Worm (Caenorhabditis elegans) whole organism, L4 larva: ENCODE results near the gene skr-16.
A peak's percentile ranks its signal among the peaks of the same experiment; 100 is the strongest.

Experiments used
- F10B5.3 ChIP-seq: sonication (generic microtip); optimal IDR thresholded peaks from 2 replicates; lab custom pipeline; 2016; ENCODE audit warnings: mild to moderate bottlenecking, missing genetic modification characterization, missing compliant biosample characterization
- F26F4.8 ChIP-seq: fragments of 200-800 bp; sonication (Bioruptor generic); conservative IDR thresholded peaks from 2 replicates; pipeline ENCODE4 v1.3.6; 2022; ENCODE audit warnings: missing genetic modification characterization, missing compliant biosample characterization
- F37D6.2 ChIP-seq: sonication (generic microtip); optimal IDR thresholded peaks from 2 replicates; lab custom pipeline; 2016; ENCODE audit warnings: mild to moderate bottlenecking, missing genetic modification characterization, missing compliant biosample characterization
- F44E2.7 ChIP-seq: fragments of 200-800 bp; sonication (Bioruptor generic); IDR thresholded peaks from 2 replicates; pipeline ENCODE4 v2.1.2; 2022; ENCODE audit warnings: missing genetic modification characterization, missing compliant biosample characterization
- Y105C5A.15 ChIP-seq: fragments of 200-800 bp; sonication (Bioruptor generic); IDR thresholded peaks from 2 replicates; pipeline ENCODE4 v1.3.6; 2022; ENCODE audit warnings: missing genetic modification characterization, missing compliant biosample characterization
- Y75B8A.6 ChIP-seq: fragments of 200-800 bp; sonication (Bioruptor generic); IDR thresholded peaks from 2 replicates; pipeline ENCODE4 v1.3.6; 2022; ENCODE audit warnings: missing genetic modification reagents, missing genetic modification characterization, missing compliant biosample characterization
- aha-1 ChIP-seq: fragments of 150-350 bp; peaks from one replicate; lab custom pipeline; 2014; ENCODE audit warnings: missing biosample characterization, missing genetic modification characterization
- ceh-82 ChIP-seq: sonication (generic microtip); optimal IDR thresholded peaks from 2 replicates; lab custom pipeline; 2017; ENCODE audit warnings: missing biosample characterization, missing genetic modification characterization
- cey-2 ChIP-seq: sonication (generic microtip); optimal IDR thresholded peaks from 3 replicates; lab custom pipeline; 2017; ENCODE audit warnings: missing genetic modification characterization, mild to moderate bottlenecking, missing compliant biosample characterization, antibody characterized with exemption, borderline replicate concordance; ENCODE audit not compliant: insufficient read depth
- daf-16 ChIP-seq, 3 experiments: sonication (generic microtip); optimal IDR thresholded peaks; 2 replicates each; lab custom pipeline; 2016 to 2017; ENCODE audit warnings: missing genetic modification characterization in 3 of 3, missing genetic modification reagents in 3 of 3, mild to moderate bottlenecking in 2 of 3, missing compliant biosample characterization in 2 of 3, missing biosample characterization in 1 of 3, moderate library complexity in 1 of 3
- daf-19 ChIP-seq: fragments of 200-800 bp; sonication (Bioruptor generic); conservative IDR thresholded peaks from 2 replicates; pipeline ENCODE4 v1.3.6; 2022; ENCODE audit warnings: missing genetic modification characterization, missing compliant biosample characterization
- daf-8 ChIP-seq: fragments of 200-800 bp; sonication (Bioruptor generic); IDR thresholded peaks from 2 replicates; pipeline ENCODE4 v1.3.6; 2022; ENCODE audit warnings: missing genetic modification characterization, missing compliant biosample characterization
- dmd-8 ChIP-seq: fragments of 200-800 bp; sonication (Bioruptor generic); IDR thresholded peaks from 2 replicates; pipeline ENCODE4 v1.3.6; 2022; ENCODE audit warnings: missing genetic modification characterization, missing compliant biosample characterization
- hif-1 ChIP-seq, 2 experiments: sonication (generic microtip); optimal IDR thresholded peaks; 2 replicates each; lab custom pipeline; 2016 to 2017; ENCODE audit warnings: missing compliant biosample characterization in 2 of 2, missing genetic modification characterization in 2 of 2, missing genetic modification reagents in 2 of 2, missing genotype in 2 of 2, mild to moderate bottlenecking in 1 of 2
- hlh-30 ChIP-seq: sonication (generic microtip); optimal IDR thresholded peaks from 2 replicates; lab custom pipeline; 2017; ENCODE audit warnings: antibody characterized with exemption, mild to moderate bottlenecking, missing genetic modification characterization, missing compliant biosample characterization; ENCODE audit not compliant: insufficient read depth
- nhr-10 ChIP-seq: fragments of 150-350 bp; optimal IDR thresholded peaks from 2 replicates; lab custom pipeline; 2014; ENCODE audit warnings: missing biosample characterization, missing genetic modification characterization
- nhr-102 ChIP-seq: sonication (generic microtip); optimal IDR thresholded peaks from 2 replicates; lab custom pipeline; 2016; ENCODE audit warnings: mild to moderate bottlenecking, missing genetic modification characterization, moderate library complexity, missing compliant biosample characterization
- nhr-111 ChIP-seq: fragments of 200-800 bp; sonication (Bioruptor generic); optimal IDR thresholded peaks from 2 replicates; lab custom pipeline; 2018; ENCODE audit warnings: mild to moderate bottlenecking, missing genetic modification characterization, missing compliant biosample characterization
- nhr-237 ChIP-seq: sonication (generic microtip); optimal IDR thresholded peaks from 2 replicates; lab custom pipeline; 2017; ENCODE audit warnings: missing biosample characterization, missing genetic modification characterization
- nhr-25 ChIP-seq: sonication (generic microtip); optimal IDR thresholded peaks from 2 replicates; lab custom pipeline; 2017; ENCODE audit warnings: missing genetic modification characterization, mild to moderate bottlenecking, missing compliant biosample characterization, antibody characterized with exemption, moderate library complexity, borderline replicate concordance; ENCODE audit not compliant: insufficient read depth
- nhr-28 ChIP-seq: fragments of 150-350 bp; optimal IDR thresholded peaks from 2 replicates; lab custom pipeline; 2014; ENCODE audit warnings: missing biosample characterization, missing genetic modification characterization
- nhr-41 ChIP-seq: fragments of 200-800 bp; sonication (Bioruptor generic); IDR thresholded peaks from 2 replicates; pipeline ENCODE4 v1.3.6; 2022; ENCODE audit warnings: missing genetic modification reagents, missing genetic modification characterization, missing compliant biosample characterization
- php-3 ChIP-seq: fragments of 200-800 bp; sonication (Bioruptor generic); IDR thresholded peaks from 2 replicates; pipeline ENCODE4 v1.3.6; 2022; ENCODE audit warnings: missing genetic modification reagents, missing genetic modification characterization, missing compliant biosample characterization
- rbr-2 ChIP-seq: sonication (generic microtip); optimal IDR thresholded peaks from 2 replicates; lab custom pipeline; 2016; ENCODE audit warnings: missing genotype, missing genetic modification characterization, missing compliant biosample characterization
- set-16 ChIP-seq: fragments of 200-800 bp; sonication (Bioruptor generic); IDR thresholded peaks from 2 replicates; pipeline ENCODE4 v1.3.6; 2022; ENCODE audit warnings: missing genetic modification reagents, missing genetic modification characterization, missing compliant biosample characterization
- skn-1 ChIP-seq: fragments of 150-350 bp; optimal IDR thresholded peaks from 2 replicates; lab custom pipeline; 2014; ENCODE audit warnings: missing biosample characterization, missing genetic modification characterization
- snpc-1.2 ChIP-seq: fragments of 200-800 bp; sonication (Bioruptor generic); IDR thresholded peaks from 2 replicates; pipeline ENCODE4 v1.3.6; 2022; ENCODE audit warnings: missing genetic modification reagents, missing genetic modification characterization, missing compliant biosample characterization
- snpc-4 ChIP-seq: fragments of 150-350 bp; optimal IDR thresholded peaks from 2 replicates; lab custom pipeline; 2014; ENCODE audit warnings: missing biosample characterization, missing genetic modification characterization
- unc-62 ChIP-seq, 3 experiments: fragments of 150-350 bp in 1 of 3; sonication (generic microtip); optimal IDR thresholded peaks in 2 of 3; peaks in 1 of 3; 1 replicate in 1 of 3; 2 replicates in 2 of 3; lab custom pipeline; 2014 to 2017; ENCODE audit warnings: missing biosample characterization in 3 of 3, missing genetic modification characterization in 3 of 3, missing genetic modification reagents in 3 of 3, missing genotype in 1 of 3
- zfp-2 ChIP-seq: sonication (generic microtip); optimal IDR thresholded peaks from 2 replicates; lab custom pipeline; 2016; ENCODE audit warnings: mild to moderate bottlenecking, missing genetic modification characterization, missing compliant biosample characterization
- zip-2 ChIP-seq: fragments of 150-350 bp; optimal IDR thresholded peaks from 2 replicates; lab custom pipeline; 2014; ENCODE audit warnings: missing biosample characterization, missing genetic modification characterization
- ztf-7 ChIP-seq: fragments of 150-350 bp; optimal IDR thresholded peaks from 2 replicates; lab custom pipeline; 2014; ENCODE audit warnings: missing biosample characterization, missing genetic modification characterization

The skr-16 gene

ce11 chrIV:7196853-7197252 is 28.3 kb downstream of the skr-16 start, which contains the start of gene unc-8:
Gene unc-8, plus strand, starts transcription at chrIV:7197153.
- TF ChIP-seq F37D6.2 (tag; lab: Kevin White, UChicago) (no peak), nhr-111 (no peak), Y75B8A.6 (GFP tag; lab: Robert Waterston, UW) (no peak), daf-8 (GFP tag; lab: Robert Waterston, UW) (no peak), php-3 (GFP tag; lab: Robert Waterston, UW) (no peak), zfp-2 (no peak), ztf-7 (tag; lab: Kevin White, UChicago) (no peak), nhr-28 (tag; lab: Kevin White, UChicago) (no peak)

ce11 chrIV:7203696-7204095 is 35.2 kb downstream of the skr-16 start, which contains the start of gene R13A1.3:
Gene R13A1.3, plus strand, starts transcription at chrIV:7203996.
- no peak for TF ChIP-seq zip-2 (tag; lab: Kevin White, UChicago)
- TF ChIP-seq skn-1: no peak
- no peak for TF ChIP-seq Y105C5A.15
- TF ChIP-seq nhr-237 (tag; lab: Kevin White, UChicago): no peak
- no peak for TF ChIP-seq cey-2 (tag; lab: Kevin White, UChicago)
- no peak for TF ChIP-seq daf-16 (GFP tag; optimal IDR thresholded peaks at IDR 0.05; lab: Kevin White, UChicago)
- TF ChIP-seq daf-16 (tag; optimal IDR thresholded peaks at IDR 0.05; lab: Kevin White, UChicago): no peak
- no peak for TF ChIP-seq nhr-102 (tag; lab: Kevin White, UChicago)
- TF ChIP-seq, all 104 proteins: peak for 0

DNA sequence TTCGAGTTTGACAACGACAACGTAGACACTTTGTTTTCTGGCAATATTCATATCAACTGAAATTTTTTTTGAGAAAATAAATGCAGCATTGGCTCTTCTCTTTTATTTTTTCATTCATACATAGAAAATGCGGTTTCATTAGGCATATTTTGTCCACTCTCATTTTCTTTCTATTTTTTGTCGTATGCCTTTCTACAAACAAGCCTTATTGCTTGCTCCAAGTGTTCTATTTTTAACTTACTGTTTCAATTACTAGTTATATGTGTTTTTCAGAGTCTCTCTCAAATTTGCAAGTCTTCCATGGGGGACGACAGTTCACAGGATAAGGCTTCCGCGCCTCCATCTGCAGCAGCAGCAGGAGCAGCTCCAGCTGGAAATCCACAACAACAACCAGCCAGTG is 37.5 kb downstream of the skr-16 start, which contains the start of gene kcc-1:
kcc-1 (plus strand) TSS at position 301 of the 400 bp plus-strand sequence.
- TF ChIP-seq ceh-82 (no peak), nhr-25 (no peak), php-3 (GFP tag; lab: Robert Waterston, UW) (no peak), hlh-30 (tag; lab: Kevin White, UChicago) (no peak), snpc-1.2 (no peak)

DNA sequence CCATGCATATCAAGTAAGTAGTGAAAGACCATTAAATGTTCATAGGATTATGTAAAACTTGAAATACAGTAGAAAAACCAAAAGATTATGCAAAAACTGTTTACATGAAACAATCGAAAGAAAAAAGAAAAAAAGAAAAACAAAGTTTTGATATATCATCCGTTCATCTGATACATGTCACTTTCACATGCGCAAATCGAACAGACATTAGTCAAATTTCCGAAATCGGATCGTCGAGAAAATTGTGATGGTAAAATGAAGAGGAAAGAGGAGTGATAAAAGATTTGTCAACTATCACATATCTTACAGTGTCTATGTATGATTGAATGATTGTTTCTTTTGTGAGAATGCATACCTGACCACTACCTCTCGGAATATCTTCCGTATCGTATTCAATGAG is 40.5 kb downstream of the skr-16 start:
- TF ChIP-seq F10B5.3 (tag; lab: Kevin White, UChicago) (no peak), hif-1 (tag; optimal IDR thresholded peaks at IDR 0.05; lab: Kevin White, UChicago) (no peak), unc-62 (GFP tag; optimal IDR thresholded peaks at IDR 0.05 in 1 of 2; lab: Kevin White, UChicago) (no peak), unc-62 (tag; optimal IDR thresholded peaks at IDR 0.05; lab: Kevin White, UChicago) (no peak), daf-19 (no peak), F44E2.7 (GFP tag; lab: Robert Waterston, UW) (no peak), snpc-4 (tag; lab: Kevin White, UChicago) (no peak), nhr-41 (GFP tag; lab: Robert Waterston, UW) (no peak), nhr-10 (tag; lab: Kevin White, UChicago) (no peak), rbr-2 (no peak), daf-8 (GFP tag; lab: Robert Waterston, UW) (no peak), zip-2 (tag; lab: Kevin White, UChicago) (no peak), aha-1 (no peak), F26F4.8 (GFP tag; lab: Robert Waterston, UW) (no peak), dmd-8 (no peak), set-16 (no peak)

- TF ChIP-seq snpc-4 (tag; lab: Kevin White, UChicago): no peak
- no peak for TF ChIP-seq rbr-2
- TF ChIP-seq unc-62 (GFP tag; optimal IDR thresholded peaks at IDR 0.05 in 1 of 2; lab: Kevin White, UChicago): peak in 1 of 2 experiments; percentile 54
- no peak for TF ChIP-seq unc-62 (tag; optimal IDR thresholded peaks at IDR 0.05; lab: Kevin White, UChicago)
- TF ChIP-seq, all 104 proteins: peak for 1
Measured at ce11 chrIV:7211313-7211712, 42.8 kb downstream of the skr-16 start.
